Fruit fly (Drosophila melanogaster) whole organism, embryonic: Measurements from ENCODE around the gene Hrd3.

Experiments used
- Ada2b ChIP-seq: fragments of 200-800 bp; sonication (Bioruptor generic); IDR thresholded peaks from 2 replicates; pipeline ENCODE4 v1.3.6; 2022; ENCODE audit warnings: missing biosample characterization, missing genetic modification characterization
- Blimp-1 ChIP-seq: fragments of 200-800 bp; sonication (Bioruptor generic); optimal IDR thresholded peaks from 3 replicates; lab custom pipeline; 2018; ENCODE audit warnings: missing biosample characterization, missing genetic modification characterization, mild to moderate bottlenecking, moderate library complexity, missing genetic modification reagents
- C15 ChIP-seq: fragments of 200-800 bp; sonication (Bioruptor generic); IDR thresholded peaks from 3 replicates; pipeline ENCODE4 v1.3.6; 2022; ENCODE audit warnings: missing biosample characterization, missing genetic modification characterization
- CG10366 ChIP-seq: fragments of 200-800 bp; sonication (Bioruptor generic); IDR thresholded peaks from 2 replicates; pipeline ENCODE4 v1.3.6; 2022; ENCODE audit warnings: missing biosample characterization, missing genetic modification characterization
- CG11560 ChIP-seq: fragments of 200-800 bp; sonication (Bioruptor generic); IDR thresholded peaks from 3 replicates; pipeline ENCODE4 v1.3.6; 2022; ENCODE audit warnings: missing biosample characterization, missing genetic modification characterization
- CG11695 ChIP-seq: fragments of 200-800 bp; sonication (Bioruptor generic); IDR thresholded peaks from 3 replicates; pipeline ENCODE4 v1.3.6; 2022; ENCODE audit warnings: missing biosample characterization, missing genetic modification characterization
- CG11723 ChIP-seq: fragments of 200-800 bp; sonication (Bioruptor generic); optimal IDR thresholded peaks from 2 replicates; lab custom pipeline; 2017; ENCODE audit warnings: missing biosample characterization, mild to moderate bottlenecking, missing genetic modification characterization
- CG12071 ChIP-seq: fragments of 200-800 bp; sonication (Bioruptor generic); optimal IDR thresholded peaks from 3 replicates; lab custom pipeline; 2018; ENCODE audit warnings: missing biosample characterization, mild to moderate bottlenecking, missing genetic modification characterization
- CG13424 ChIP-seq: fragments of 200-800 bp; sonication (Bioruptor generic); optimal IDR thresholded peaks from 2 replicates; lab custom pipeline; 2019; ENCODE audit warnings: missing biosample characterization, mild to moderate bottlenecking, missing genetic modification characterization, moderate library complexity
- CG13775 ChIP-seq: fragments of 200-800 bp; sonication (Bioruptor generic); optimal IDR thresholded peaks from 3 replicates; lab custom pipeline; 2017; ENCODE audit warnings: missing biosample characterization, mild to moderate bottlenecking, missing genetic modification characterization
- CG15011 ChIP-seq: fragments of 200-800 bp; sonication (Bioruptor generic); optimal IDR thresholded peaks from 3 replicates; lab custom pipeline; 2018; ENCODE audit warnings: missing biosample characterization, mild to moderate bottlenecking, missing genetic modification characterization
- CG15514 ChIP-seq: fragments of 200-800 bp; sonication (Bioruptor generic); optimal IDR thresholded peaks from 3 replicates; lab custom pipeline; 2017; ENCODE audit warnings: missing biosample characterization, missing genetic modification characterization, mild to moderate bottlenecking, moderate library complexity, missing genetic modification reagents
- CG16813 ChIP-seq: fragments of 200-800 bp; sonication (Bioruptor generic); IDR thresholded peaks from 3 replicates; pipeline ENCODE4 v1.3.6; 2022; ENCODE audit warnings: missing biosample characterization, missing genetic modification characterization; ENCODE audit not compliant: partially characterized antibody
- CG17829 ChIP-seq: fragments of 200-800 bp; optimal IDR thresholded peaks from 2 replicates; lab custom pipeline; 2019; ENCODE audit warnings: missing biosample characterization, mild to moderate bottlenecking, missing genetic modification characterization, moderate library complexity
- CG18476 ChIP-seq: fragments of 200-800 bp; sonication (Bioruptor generic); optimal IDR thresholded peaks from 2 replicates; lab custom pipeline; 2016; ENCODE audit warnings: missing biosample characterization, mild to moderate bottlenecking, missing genetic modification characterization
- CG18599 ChIP-seq: fragments of 200-800 bp; sonication (Bioruptor generic); optimal IDR thresholded peaks from 3 replicates; lab custom pipeline; 2017; ENCODE audit warnings: missing biosample characterization, missing genetic modification characterization, mild to moderate bottlenecking, moderate library complexity, missing genetic modification reagents
- CG32532 ChIP-seq: fragments of 200-800 bp; sonication (Bioruptor generic); IDR thresholded peaks from 2 replicates; pipeline ENCODE4 v1.3.6; 2022; ENCODE audit warnings: missing biosample characterization, missing genetic modification characterization
- CG33557 ChIP-seq: fragments of 200-800 bp; sonication (Bioruptor generic); optimal IDR thresholded peaks from 2 replicates; lab custom pipeline; 2019; ENCODE audit warnings: missing biosample characterization, mild to moderate bottlenecking, missing genetic modification characterization, moderate library complexity
- CG43689 ChIP-seq: fragments of 200-800 bp; sonication (Bioruptor generic); IDR thresholded peaks from 2 replicates; pipeline ENCODE4 v1.3.6; 2022; ENCODE audit warnings: missing biosample characterization, missing genetic modification characterization
- CG6689 ChIP-seq: fragments of 200-800 bp; sonication (Bioruptor generic); IDR thresholded peaks from 2 replicates; pipeline ENCODE4 v1.3.6; 2022; ENCODE audit warnings: missing biosample characterization, missing genetic modification characterization
- CG7357 ChIP-seq: fragments of 200-800 bp; sonication (Bioruptor generic); IDR thresholded peaks from 3 replicates; pipeline ENCODE4 v1.3.6; 2022; ENCODE audit warnings: missing biosample characterization, missing genetic modification characterization
- CG8478 ChIP-seq: fragments of >200 bp; optimal IDR thresholded peaks from 2 replicates; lab custom pipeline; 2018
- CG9932 ChIP-seq: fragments of 200-800 bp; sonication (Bioruptor generic); IDR thresholded peaks from 2 replicates; pipeline ENCODE4 v1.3.6; 2022; ENCODE audit warnings: missing biosample characterization, missing genetic modification characterization
- CkIIα-i1 ChIP-seq: fragments of 200-800 bp; sonication (Bioruptor generic); IDR thresholded peaks from 2 replicates; pipeline ENCODE4 v1.3.6; 2022; ENCODE audit warnings: missing biosample characterization, missing genetic modification characterization
- Deaf1 ChIP-seq: fragments of 200-800 bp; optimal IDR thresholded peaks from 3 replicates; lab custom pipeline; 2019; ENCODE audit warnings: missing biosample characterization, mild to moderate bottlenecking, missing genetic modification characterization, moderate library complexity
- Dfd ChIP-seq, 2 experiments: fragments of >200 bp; optimal IDR thresholded peaks; 2 replicates each; lab custom pipeline; 2017; ENCODE audit warnings: missing biosample characterization in 2 of 2, missing genetic modification characterization in 2 of 2
- Dref ChIP-seq: fragments of 200-800 bp; sonication (Bioruptor generic); IDR thresholded peaks from 2 replicates; pipeline ENCODE4 v1.3.6; 2022; ENCODE audit warnings: missing biosample characterization, missing genetic modification characterization
- Hr39 ChIP-seq: fragments of >200 bp; optimal IDR thresholded peaks from 2 replicates; lab custom pipeline; 2017
- NK7.1 ChIP-seq: fragments of 200-800 bp; sonication (Bioruptor generic); optimal IDR thresholded peaks from 3 replicates; lab custom pipeline; 2016; ENCODE audit warnings: missing biosample characterization, missing genetic modification characterization
- Sry-δ ChIP-seq: fragments of 200-800 bp; sonication (Bioruptor generic); optimal IDR thresholded peaks from 2 replicates; lab custom pipeline; 2016; ENCODE audit warnings: missing biosample characterization, missing genetic modification characterization
- ci ChIP-seq: fragments of 200-800 bp; sonication (Bioruptor generic); IDR thresholded peaks from 3 replicates; pipeline ENCODE4 v1.3.6; 2022; ENCODE audit warnings: missing biosample characterization, missing genetic modification characterization
- corto ChIP-seq: fragments of 200-800 bp; sonication (Bioruptor generic); optimal IDR thresholded peaks from 2 replicates; lab custom pipeline; 2016; ENCODE audit warnings: missing biosample characterization, mild to moderate bottlenecking, missing genetic modification characterization, moderate library complexity
- crol ChIP-seq: fragments of 200-800 bp; sonication (Bioruptor generic); IDR thresholded peaks from 2 replicates; pipeline ENCODE4 v1.3.6; 2022; ENCODE audit warnings: missing biosample characterization, missing genetic modification characterization
- emc ChIP-seq: fragments of 200-800 bp; sonication (Bioruptor generic); optimal IDR thresholded peaks from 2 replicates; lab custom pipeline; 2016; ENCODE audit warnings: missing biosample characterization, missing genetic modification characterization
- ewg ChIP-seq: fragments of 200-800 bp; sonication (Bioruptor generic); optimal IDR thresholded peaks from 3 replicates; lab custom pipeline; 2017; ENCODE audit warnings: mild to moderate bottlenecking, missing biosample characterization, missing genetic modification reagents, missing genetic modification characterization
- exex ChIP-seq: fragments of 200-800 bp; sonication (Bioruptor generic); optimal IDR thresholded peaks from 4 replicates; lab custom pipeline; 2018; ENCODE audit warnings: missing biosample characterization, mild to moderate bottlenecking, missing genetic modification characterization, moderate library complexity
- fd102C ChIP-seq: fragments of 200-800 bp; sonication (Bioruptor generic); optimal IDR thresholded peaks from 2 replicates; lab custom pipeline; 2018; ENCODE audit warnings: missing biosample characterization, mild to moderate bottlenecking, missing genetic modification characterization, moderate library complexity
- fd64A ChIP-seq: fragments of 200-800 bp; sonication (Bioruptor generic); optimal IDR thresholded peaks from 3 replicates; lab custom pipeline; 2018; ENCODE audit warnings: missing biosample characterization, mild to moderate bottlenecking, missing genetic modification characterization
- fd96Cb ChIP-seq: fragments of 200-800 bp; sonication (Bioruptor generic); optimal IDR thresholded peaks from 2 replicates; lab custom pipeline; 2018; ENCODE audit warnings: missing biosample characterization, mild to moderate bottlenecking, missing genetic modification characterization, moderate library complexity
- fru ChIP-seq: fragments of >200 bp; optimal IDR thresholded peaks from 2 replicates; lab custom pipeline; 2017
- h ChIP-seq: fragments of >200 bp; optimal IDR thresholded peaks from 2 replicates; lab custom pipeline; 2017
- hb ChIP-seq: fragments of 200-800 bp; sonication (Bioruptor generic); IDR thresholded peaks from 3 replicates; pipeline ENCODE4 v1.3.6; 2022; ENCODE audit warnings: missing biosample characterization, missing genetic modification characterization; ENCODE audit not compliant: partially characterized antibody
- kni ChIP-seq: fragments of 200-800 bp; sonication (Bioruptor generic); optimal IDR thresholded peaks from 3 replicates; lab custom pipeline; 2017; ENCODE audit warnings: mild to moderate bottlenecking, missing biosample characterization, missing genetic modification reagents, missing genetic modification characterization
- lmd ChIP-seq: fragments of 200-800 bp; sonication (Bioruptor generic); IDR thresholded peaks from 2 replicates; pipeline ENCODE4 v1.3.6; 2022; ENCODE audit warnings: missing biosample characterization, missing genetic modification characterization
- nerfin-2 ChIP-seq: fragments of 200-800 bp; sonication (Bioruptor generic); IDR thresholded peaks from 2 replicates; pipeline ENCODE4 v1.3.6; 2022; ENCODE audit warnings: missing biosample characterization, missing genetic modification characterization; ENCODE audit not compliant: partially characterized antibody
- peb ChIP-seq: fragments of 200-800 bp; sonication (Bioruptor generic); IDR thresholded peaks from 2 replicates; pipeline ENCODE4 v1.3.6; 2022; ENCODE audit warnings: missing biosample characterization, missing genetic modification characterization
- shn ChIP-seq: fragments of 200-800 bp; sonication (Bioruptor generic); optimal IDR thresholded peaks from 3 replicates; lab custom pipeline; 2016; ENCODE audit warnings: missing biosample characterization, missing genetic modification characterization
- sob ChIP-seq: fragments of 200-800 bp; sonication (Bioruptor generic); IDR thresholded peaks from 2 replicates; pipeline ENCODE4 v1.3.6; 2022; ENCODE audit warnings: missing biosample characterization, missing genetic modification characterization
- sqz ChIP-seq: fragments of 200-800 bp; sonication (Bioruptor generic); optimal IDR thresholded peaks from 3 replicates; lab custom pipeline; 2018; ENCODE audit warnings: missing biosample characterization, mild to moderate bottlenecking, missing genetic modification characterization
- ssp ChIP-seq: fragments of 200-800 bp; sonication (Bioruptor generic); IDR thresholded peaks from 2 replicates; pipeline ENCODE4 v1.3.6; 2022; ENCODE audit warnings: missing biosample characterization, missing genetic modification characterization
- wek ChIP-seq: fragments of 200-800 bp; sonication (Bioruptor generic); optimal IDR thresholded peaks from 3 replicates; lab custom pipeline; 2018; ENCODE audit warnings: missing biosample characterization, mild to moderate bottlenecking, missing genetic modification characterization, moderate library complexity

The Hrd3 gene

DNA sequence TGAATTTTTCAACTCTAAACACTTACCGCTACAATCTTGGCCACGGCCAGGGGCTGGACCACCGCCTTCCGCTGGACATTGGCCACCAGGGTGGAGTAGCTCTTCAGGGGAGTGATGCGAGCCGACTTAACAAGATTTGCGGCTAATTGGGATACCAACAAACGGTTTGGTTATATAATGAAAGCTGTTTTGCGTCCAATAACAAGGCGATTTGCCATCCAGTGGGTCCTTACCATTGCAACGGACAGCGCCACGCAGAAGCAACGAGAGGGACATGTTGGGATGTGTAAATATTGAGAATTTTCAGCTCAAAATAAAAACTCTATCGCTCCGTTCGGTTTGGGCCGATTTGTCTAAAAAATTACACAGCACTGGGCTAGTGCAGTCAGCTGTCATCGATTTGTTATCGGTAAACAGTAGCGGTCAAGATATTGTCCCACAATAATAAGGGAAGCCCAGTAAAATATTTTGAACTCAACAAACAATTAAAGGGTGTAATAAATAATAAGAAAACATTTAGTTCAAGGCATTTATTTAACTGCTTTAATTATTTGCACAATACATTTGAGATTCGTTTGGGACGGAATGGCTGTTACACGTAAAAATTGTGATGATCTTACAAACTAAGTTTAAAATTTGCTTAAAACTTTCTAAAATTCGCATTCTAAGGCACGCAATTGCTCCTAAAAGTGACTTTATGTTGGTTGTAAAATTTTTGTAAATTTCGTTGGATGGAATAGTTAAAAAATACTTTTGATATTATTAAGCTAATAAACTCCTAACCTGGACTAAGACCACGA lies 2.1 kb upstream of the Hrd3 start, which contains the start of gene SdhD (continued):
- no peak for TF ChIP-seq CG13775 (GFP tag; lab: Kevin White, UChicago)
- peak; percentile 48 for TF ChIP-seq Sry-δ (GFP tag; lab: Kevin White, UChicago)
- peak; percentile 12; the same call in 1 of the 3 replicates for TF ChIP-seq CG16813
- peak; percentile 9 for TF ChIP-seq CG17829 (tag; lab: Kevin White, UChicago)
- TF ChIP-seq Dfd (GFP tag; optimal IDR thresholded peaks at IDR 0.05; lab: Kevin White, UChicago) = no peak
- no peak for TF ChIP-seq hb (GFP tag; lab: Robert Waterston, UW)
- no peak for TF ChIP-seq fd64A
- TF ChIP-seq CG32532 (GFP tag; lab: Robert Waterston, UW) = peak; percentile 21; the same call in 1 of the 2 replicates
- no peak for TF ChIP-seq fd102C
- peak; percentile 40; the same call in 1 of the 2 replicates for TF ChIP-seq sob
- TF ChIP-seq crol (GFP tag; lab: Robert Waterston, UW) = no peak
- TF ChIP-seq CG7357 (GFP tag; lab: Robert Waterston, UW) = no peak
- no peak for TF ChIP-seq CG10366 (GFP tag; lab: Robert Waterston, UW)
- TF ChIP-seq CG6689 = no peak
- peak; percentile 27 for TF ChIP-seq wek (GFP tag; lab: Kevin White, UChicago)
- peak; percentile 37 for TF ChIP-seq CG18599 (GFP tag; lab: Kevin White, UChicago)
- no peak for TF ChIP-seq h (lab: Kevin White, UChicago)
- TF ChIP-seq CG8478 = no peak
- TF ChIP-seq Dref = peak; percentile 80
- no peak for TF ChIP-seq CG13424 (tag; lab: Kevin White, UChicago)
- no peak for TF ChIP-seq Ada2b (GFP tag; lab: Robert Waterston, UW)
- TF ChIP-seq emc (GFP tag; lab: Kevin White, UChicago) = no peak
- peak; percentile 56 for TF ChIP-seq CG9932 (GFP tag; lab: Robert Waterston, UW)
- TF ChIP-seq CG12071 (GFP tag; lab: Kevin White, UChicago) = no peak
- TF ChIP-seq Deaf1 (tag; lab: Kevin White, UChicago) = peak; percentile 20
- no peak for TF ChIP-seq CG15011 (GFP tag; lab: Kevin White, UChicago)
- TF ChIP-seq peb (GFP tag; lab: Robert Waterston, UW) = no peak
- TF ChIP-seq shn (GFP tag; lab: Kevin White, UChicago) = peak; percentile 0
- peak; percentile 56 for TF ChIP-seq CG15514
- TF ChIP-seq corto (GFP tag; lab: Kevin White, UChicago) = no peak
- no peak for TF ChIP-seq fd96Cb (tag; lab: Kevin White, UChicago)
- no peak for TF ChIP-seq CG11560
- TF ChIP-seq nerfin-2 = peak; percentile 39; the same call in 1 of the 2 replicates
- TF ChIP-seq ci (GFP tag; lab: Robert Waterston, UW) = peak; percentile 50; the same call in 1 of the 3 replicates
- no peak for TF ChIP-seq sqz (GFP tag; lab: Kevin White, UChicago)
- no peak for TF ChIP-seq CG11723 (GFP tag; lab: Kevin White, UChicago)
- TF ChIP-seq C15 = no peak
- TF ChIP-seq Blimp-1 = no peak
- TF ChIP-seq ewg (GFP tag; lab: Kevin White, UChicago) = no peak
- TF ChIP-seq exex (tag; lab: Kevin White, UChicago) = peak; percentile 27
- no peak for TF ChIP-seq CkIIα-i1 (GFP tag; lab: Robert Waterston, UW)
- TF ChIP-seq fru (lab: Kevin White, UChicago) = no peak
- no peak for TF ChIP-seq kni (GFP tag; lab: Kevin White, UChicago)
- TF ChIP-seq NK7.1 (GFP tag; lab: Kevin White, UChicago) = no peak
- no peak for TF ChIP-seq ssp (GFP tag; lab: Robert Waterston, UW)
- no peak for TF ChIP-seq CG43689 (GFP tag; lab: Robert Waterston, UW)
- no peak for TF ChIP-seq CG33557
- TF ChIP-seq CG11695 (GFP tag; lab: Robert Waterston, UW) = no peak
- no peak for TF ChIP-seq lmd (GFP tag; lab: Robert Waterston, UW)
- no peak for TF ChIP-seq CG18476 (GFP tag; lab: Kevin White, UChicago)
- no peak for TF ChIP-seq Hr39
